Worm (Caenorhabditis elegans): ENCODE results near the gene T09B9.1.

DNA sequence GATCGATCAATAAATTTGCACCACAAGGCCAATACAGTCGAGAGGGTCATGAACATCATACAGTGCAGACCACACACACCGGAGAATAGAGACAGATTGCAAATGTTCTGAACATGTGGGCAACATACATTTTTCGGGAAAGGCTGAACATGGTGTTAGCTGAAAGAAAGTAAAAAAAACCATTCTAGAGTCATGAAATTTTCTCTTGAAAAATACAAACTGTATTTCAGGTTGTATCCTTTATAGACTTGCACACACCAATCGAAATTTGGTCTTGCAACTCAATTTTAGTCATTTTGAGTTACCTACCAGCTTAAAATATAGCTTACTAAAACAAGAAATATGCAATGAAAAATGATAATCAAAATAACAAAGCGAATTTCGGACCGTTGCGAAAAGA lies 39.0 kb downstream of the T09B9.1 start:
- TF ChIP-seq unc-62 (GFP tag; optimal IDR thresholded peaks at IDR 0.05) (no peak), F33H1.4 (GFP tag; IDR thresholded peaks at IDR 0.05) (no peak), tlf-1 (GFP tag; optimal IDR thresholded peaks at IDR 0.05) (no peak), dpl-1 (GFP tag; optimal IDR thresholded peaks at IDR 0.05) (no peak), let-607 (tag; optimal IDR thresholded peaks at IDR 0.05) (no peak), lin-26 (GFP tag; IDR thresholded peaks at IDR 0.05) (no peak), T26A5.8 (tag; optimal IDR thresholded peaks at IDR 0.05) (no peak), sea-2 (GFP tag; IDR thresholded peaks at IDR 0.05) (no peak), atf-7 (tag; optimal IDR thresholded peaks at IDR 0.05) (no peak), Y56A3A.18 (GFP tag; IDR thresholded peaks at IDR 0.05) (no peak), hmg-1.2 (GFP tag; IDR thresholded peaks at IDR 0.05) (no peak), rec-8 (tag; optimal IDR thresholded peaks at IDR 0.05) (no peak)

All from whole organism, young adult.